Fruit fly (Drosophila melanogaster) whole organism, prepupa: ENCODE results near the gene bond.
A peak's percentile ranks its signal among the peaks of the same experiment; 100 is the strongest.

Source experiments
- CG10631 ChIP-seq: fragments of 200-800 bp; sonication (Bioruptor generic); optimal IDR thresholded peaks from 2 replicates; lab custom pipeline; 2016; ENCODE audit warnings: missing biosample characterization, missing genetic modification characterization
- CG10669 ChIP-seq: fragments of 200-800 bp; sonication (Bioruptor generic); optimal IDR thresholded peaks from 3 replicates; lab custom pipeline; 2018; ENCODE audit warnings: missing biosample characterization, mild to moderate bottlenecking, missing genetic modification characterization, moderate library complexity
- CG11762 ChIP-seq: fragments of 200-800 bp; sonication (Bioruptor generic); optimal IDR thresholded peaks from 3 replicates; lab custom pipeline; 2016; ENCODE audit warnings: missing biosample characterization, missing genetic modification characterization; ENCODE audit not compliant: insufficient read depth
- CG1621 ChIP-seq: fragments of 200-800 bp; sonication (Bioruptor generic); optimal IDR thresholded peaks from 3 replicates; lab custom pipeline; 2018; ENCODE audit warnings: missing biosample characterization, mild to moderate bottlenecking, missing genetic modification characterization
- CG16779 ChIP-seq: fragments of 200-800 bp; sonication (Bioruptor generic); optimal IDR thresholded peaks from 3 replicates; lab custom pipeline; 2017; ENCODE audit warnings: missing biosample characterization, mild to moderate bottlenecking, missing genetic modification characterization
- CG3032 ChIP-seq: fragments of 200-800 bp; optimal IDR thresholded peaks from 2 replicates; lab custom pipeline; 2019; ENCODE audit warnings: missing biosample characterization, mild to moderate bottlenecking, missing genetic modification characterization, moderate library complexity
- CG34406 ChIP-seq: fragments of 200-800 bp; sonication (Bioruptor generic); optimal IDR thresholded peaks from 3 replicates; lab custom pipeline; 2016; ENCODE audit warnings: missing biosample characterization, missing genetic modification characterization
- CG3919 ChIP-seq: fragments of 200-800 bp; sonication (Bioruptor generic); optimal IDR thresholded peaks from 3 replicates; lab custom pipeline; 2016; ENCODE audit warnings: missing biosample characterization, missing genetic modification characterization
- CG4318 ChIP-seq: fragments of 200-800 bp; sonication (Bioruptor generic); optimal IDR thresholded peaks from 3 replicates; lab custom pipeline; 2017; ENCODE audit warnings: missing biosample characterization, mild to moderate bottlenecking, missing genetic modification characterization
- CG6276 ChIP-seq: fragments of 200-800 bp; sonication (Bioruptor generic); optimal IDR thresholded peaks from 2 replicates; lab custom pipeline; 2017; ENCODE audit warnings: missing biosample characterization, mild to moderate bottlenecking, missing genetic modification characterization
- CG6792 ChIP-seq: fragments of 200-800 bp; sonication (Bioruptor generic); optimal IDR thresholded peaks from 3 replicates; lab custom pipeline; 2016; ENCODE audit warnings: missing biosample characterization, missing genetic modification characterization
- CG6808 ChIP-seq: fragments of 200-800 bp; sonication (Bioruptor generic); optimal IDR thresholded peaks from 3 replicates; lab custom pipeline; 2017; ENCODE audit warnings: missing biosample characterization, missing genetic modification characterization, mild to moderate bottlenecking, moderate library complexity, missing genetic modification reagents
- CG6854 ChIP-seq: fragments of 200-800 bp; sonication (Bioruptor generic); optimal IDR thresholded peaks from 2 replicates; lab custom pipeline; 2017; ENCODE audit warnings: missing biosample characterization, mild to moderate bottlenecking, missing genetic modification characterization
- CG7368 ChIP-seq: fragments of 200-800 bp; sonication (Bioruptor generic); optimal IDR thresholded peaks from 3 replicates; lab custom pipeline; 2016; ENCODE audit warnings: missing biosample characterization, missing genetic modification characterization
- CG8632 ChIP-seq: fragments of 200-800 bp; sonication (Bioruptor generic); optimal IDR thresholded peaks from 3 replicates; lab custom pipeline; 2016; ENCODE audit warnings: missing biosample characterization, missing genetic modification characterization
- CG9139 ChIP-seq: fragments of 200-800 bp; sonication (Bioruptor generic); optimal IDR thresholded peaks from 3 replicates; lab custom pipeline; 2017; ENCODE audit warnings: missing biosample characterization, mild to moderate bottlenecking, missing genetic modification characterization
- Eip75B ChIP-seq: fragments of 200-800 bp; sonication (Bioruptor generic); optimal IDR thresholded peaks from 3 replicates; lab custom pipeline; 2016; ENCODE audit warnings: missing biosample characterization, missing genetic modification characterization
- Eip78C ChIP-seq: fragments of 200-800 bp; sonication (Bioruptor generic); peaks from one replicate; lab custom pipeline; 2016; ENCODE audit warnings: missing biosample characterization, missing genetic modification characterization
- Eip93F ChIP-seq: fragments of 200-800 bp; sonication (Bioruptor generic); optimal IDR thresholded peaks from 2 replicates; lab custom pipeline; 2016; ENCODE audit warnings: missing biosample characterization, mild to moderate bottlenecking, missing genetic modification characterization
- Ets21C ChIP-seq: fragments of 200-800 bp; sonication (Bioruptor generic); optimal IDR thresholded peaks from 3 replicates; lab custom pipeline; 2016; ENCODE audit warnings: missing biosample characterization, missing genetic modification characterization
- Gug ChIP-seq: fragments of 200-800 bp; sonication (Bioruptor generic); IDR thresholded peaks from 2 replicates; pipeline ENCODE4 v1.3.6; 2022; ENCODE audit warnings: missing biosample characterization, missing genetic modification characterization
- Hr38 ChIP-seq: sonication (Bioruptor generic); optimal IDR thresholded peaks from 2 replicates; lab custom pipeline; 2016; ENCODE audit warnings: missing biosample characterization, missing genetic modification characterization
- Hr39 ChIP-seq: fragments of 200-800 bp; sonication (Bioruptor generic); optimal IDR thresholded peaks from 2 replicates; lab custom pipeline; 2016; ENCODE audit warnings: missing biosample characterization, missing genetic modification characterization
- Hr4 ChIP-seq: fragments of 200-800 bp; sonication (Bioruptor generic); optimal IDR thresholded peaks from 3 replicates; lab custom pipeline; 2016; ENCODE audit warnings: missing biosample characterization, missing genetic modification characterization
- Lpt ChIP-seq: fragments of 200-800 bp; sonication (Bioruptor generic); optimal IDR thresholded peaks from 3 replicates; lab custom pipeline; 2016; ENCODE audit warnings: missing biosample characterization, missing genetic modification characterization
- Met ChIP-seq: fragments of 200-800 bp; sonication (Bioruptor generic); optimal IDR thresholded peaks from 3 replicates; lab custom pipeline; 2016; ENCODE audit warnings: missing biosample characterization, missing genetic modification characterization
- Smox ChIP-seq: fragments of 200-800 bp; sonication (Bioruptor generic); optimal IDR thresholded peaks from 3 replicates; lab custom pipeline; 2016; ENCODE audit warnings: missing biosample characterization, missing genetic modification characterization
- Sox14 ChIP-seq: fragments of 200-800 bp; sonication (Bioruptor generic); optimal IDR thresholded peaks from 3 replicates; lab custom pipeline; 2016; ENCODE audit warnings: missing biosample characterization, missing genetic modification characterization
- acj6 ChIP-seq: fragments of 200-800 bp; sonication (Bioruptor generic); optimal IDR thresholded peaks from 3 replicates; lab custom pipeline; 2016; ENCODE audit warnings: missing biosample characterization, missing genetic modification characterization
- cyc ChIP-seq: fragments of 200-800 bp; sonication (Bioruptor generic); optimal IDR thresholded peaks from 3 replicates; lab custom pipeline; 2016; ENCODE audit warnings: missing biosample characterization, missing genetic modification characterization
- dac ChIP-seq: fragments of 200-800 bp; sonication (Bioruptor generic); optimal IDR thresholded peaks from 2 replicates; lab custom pipeline; 2017; ENCODE audit warnings: missing biosample characterization, mild to moderate bottlenecking, missing genetic modification characterization
- dsx ChIP-seq: fragments of 200-800 bp; optimal IDR thresholded peaks from 3 replicates; lab custom pipeline; 2019; ENCODE audit warnings: missing biosample characterization, mild to moderate bottlenecking, missing genetic modification characterization, moderate library complexity; ENCODE audit not compliant: poor library complexity, severe bottlenecking
- eg ChIP-seq: fragments of 200-800 bp; sonication (Bioruptor generic); IDR thresholded peaks from 3 replicates; pipeline ENCODE4 v1.3.6; 2022; ENCODE audit warnings: missing biosample characterization, missing genetic modification characterization
- fd59A ChIP-seq: fragments of 200-800 bp; sonication (Bioruptor generic); optimal IDR thresholded peaks from 2 replicates; lab custom pipeline; 2017; ENCODE audit warnings: missing biosample characterization, mild to moderate bottlenecking, missing genetic modification characterization, missing genetic modification reagents
- fd85E ChIP-seq: fragments of 200-800 bp; sonication (Bioruptor generic); optimal IDR thresholded peaks from 3 replicates; lab custom pipeline; 2016; ENCODE audit warnings: missing biosample characterization, missing genetic modification characterization
- pdm3 ChIP-seq: fragments of 200-800 bp; sonication (Bioruptor generic); optimal IDR thresholded peaks from 3 replicates; lab custom pipeline; 2016; ENCODE audit warnings: missing biosample characterization, missing genetic modification characterization
- spab ChIP-seq: fragments of 200-800 bp; sonication (Bioruptor generic); optimal IDR thresholded peaks from 2 replicates; lab custom pipeline; 2017; ENCODE audit warnings: missing biosample characterization, mild to moderate bottlenecking, missing genetic modification characterization, missing genetic modification reagents
- ss ChIP-seq, 2 experiments: fragments of 200-800 bp; sonication (Bioruptor generic); optimal IDR thresholded peaks; 2 replicates in 1 of 2; 3 replicates in 1 of 2; lab custom pipeline; 2017 to 2018; ENCODE audit warnings: mild to moderate bottlenecking in 2 of 2, missing biosample characterization in 2 of 2, missing genetic modification characterization in 2 of 2, moderate library complexity in 1 of 2
- svp ChIP-seq: fragments of 200-800 bp; sonication (Bioruptor generic); peaks from one replicate; lab custom pipeline; 2016; ENCODE audit warnings: missing biosample characterization, missing genetic modification characterization
- topi ChIP-seq: fragments of 200-800 bp; sonication (Bioruptor generic); optimal IDR thresholded peaks from 3 replicates; lab custom pipeline; 2016; ENCODE audit warnings: missing biosample characterization, missing genetic modification characterization
- vri ChIP-seq: fragments of 200-800 bp; sonication (Bioruptor generic); optimal IDR thresholded peaks from 3 replicates; lab custom pipeline; 2016; ENCODE audit warnings: missing biosample characterization, mild to moderate bottlenecking, missing genetic modification characterization

Gene bond

dm6 chr3R:22538877-22539276 lies 11.6 kb upstream of the bond start (continued):
- TF ChIP-seq Eip75B (GFP tag; lab: Kevin White, UChicago) (peak; percentile 43), CG10631 (GFP tag; lab: Kevin White, UChicago) (no peak), CG7368 (GFP tag; lab: Kevin White, UChicago) (no peak), CG10669 (GFP tag; lab: Kevin White, UChicago) (peak; percentile 28), acj6 (GFP tag; lab: Kevin White, UChicago) (peak; percentile 32), svp (GFP tag; lab: Kevin White, UChicago) (peak; percentile 46), Eip93F (GFP tag; lab: Kevin White, UChicago) (no peak), Eip78C (GFP tag; lab: Kevin White, UChicago) (peak; percentile 82), Sox14 (peak; percentile 6), CG3032 (peak; percentile 40), pdm3 (peak; percentile 35), dsx (GFP tag; lab: Kevin White, UChicago) (no peak), Hr39 (GFP tag; lab: Kevin White, UChicago) (no peak), cyc (GFP tag; lab: Kevin White, UChicago) (no peak), Gug (GFP tag; lab: Robert Waterston, UW) (no peak), CG11762 (GFP tag; lab: Kevin White, UChicago) (peak; percentile 27), Smox (GFP tag; lab: Kevin White, UChicago) (no peak), CG4318 (GFP tag; lab: Kevin White, UChicago) (no peak), CG6792 (peak; percentile 38), Hr38 (GFP tag; lab: Kevin White, UChicago) (no peak), Lpt (no peak), CG6276 (GFP tag; lab: Kevin White, UChicago) (no peak), fd59A (GFP tag; lab: Kevin White, UChicago) (no peak), spab (GFP tag; lab: Kevin White, UChicago) (no peak), Ets21C (GFP tag; lab: Kevin White, UChicago) (no peak), CG6808 (GFP tag; lab: Kevin White, UChicago) (peak; percentile 16), Met (peak; percentile 21), CG1621 (no peak), eg (GFP tag; lab: Robert Waterston, UW) (no peak), fd85E (GFP tag; lab: Kevin White, UChicago) (no peak), CG34406 (GFP tag; lab: Kevin White, UChicago) (peak; percentile 58)

dm6 chr3R:22539762-22540161 lies 10.7 kb upstream of the bond start, which contains the start of gene CG5326:
Gene CG5326, minus strand, starts transcription at chr3R:22539919.
- TF ChIP-seq CG4318 (GFP tag; lab: Kevin White, UChicago), result no peak
- peak; percentile 58 for TF ChIP-seq CG1621
- peak; percentile 24 for TF ChIP-seq Eip78C (GFP tag; lab: Kevin White, UChicago)
- TF ChIP-seq CG34406 (GFP tag; lab: Kevin White, UChicago), result no peak
- peak; percentile 46 for TF ChIP-seq CG9139
- 0 out of 3 replicates have a peak, but pooled peaks have one; percentile 15 for TF ChIP-seq eg (GFP tag; lab: Robert Waterston, UW)
- TF ChIP-seq dsx (GFP tag; lab: Kevin White, UChicago), result peak; percentile 56
- TF ChIP-seq CG6854 (GFP tag; lab: Kevin White, UChicago), result peak; percentile 12
- TF ChIP-seq ss (GFP tag; optimal IDR thresholded peaks at IDR 0.05; lab: Kevin White, UChicago), result peak; percentile 35 to 69
- TF ChIP-seq spab (GFP tag; lab: Kevin White, UChicago), result no peak
- TF ChIP-seq CG16779, result no peak
- TF ChIP-seq CG8632, result no peak
- peak; percentile 39 for TF ChIP-seq CG3919 (GFP tag; lab: Kevin White, UChicago)
- TF ChIP-seq CG6808 (GFP tag; lab: Kevin White, UChicago), result peak; percentile 40

- no peak for TF ChIP-seq Lpt
- TF ChIP-seq dac (GFP tag; lab: Kevin White, UChicago), result no peak
- no peak for TF ChIP-seq fd85E (GFP tag; lab: Kevin White, UChicago)
- no peak for TF ChIP-seq dsx (GFP tag; lab: Kevin White, UChicago)
- no peak for TF ChIP-seq CG1621
- no peak for TF ChIP-seq vri (GFP tag; lab: Kevin White, UChicago)
- TF ChIP-seq CG34406 (GFP tag; lab: Kevin White, UChicago), result no peak
- no peak for TF ChIP-seq Eip78C (GFP tag; lab: Kevin White, UChicago)
- TF ChIP-seq Hr4 (GFP tag; lab: Kevin White, UChicago), result no peak
- no peak for TF ChIP-seq topi (GFP tag; lab: Kevin White, UChicago)
- no peak for TF ChIP-seq eg (GFP tag; lab: Robert Waterston, UW)
These were observed 9.8 kb upstream of the bond start for dm6 chr3R:22540686-22541085.
